Worm (Caenorhabditis elegans) whole organism, mixed stage, embryonic: ENCODE measurements around the gene C28D4.8.

Experiments used
- ces-1 ChIP-seq: fragments of 150-350 bp; optimal IDR thresholded peaks from 2 replicates; lab custom pipeline; 2014; ENCODE audit warnings: missing biosample characterization, missing genetic modification reagents, missing genetic modification characterization
- elt-1 ChIP-seq: sonication (generic microtip); optimal IDR thresholded peaks from 2 replicates; lab custom pipeline; 2017; ENCODE audit warnings: missing genetic modification characterization, mild to moderate bottlenecking, missing compliant biosample characterization, antibody characterized with exemption, moderate library complexity, borderline replicate concordance; ENCODE audit not compliant: insufficient read depth
- elt-3 ChIP-seq: fragments of 150-350 bp; optimal IDR thresholded peaks from 2 replicates; lab custom pipeline; 2014; ENCODE audit warnings: missing biosample characterization, missing genetic modification characterization
- lsy-2 ChIP-seq: fragments of 150-350 bp; optimal IDR thresholded peaks from 2 replicates; lab custom pipeline; 2014; ENCODE audit warnings: missing biosample characterization, missing genetic modification characterization
- nhr-237 ChIP-seq: fragments of 150-350 bp; optimal IDR thresholded peaks from 2 replicates; lab custom pipeline; 2014; ENCODE audit warnings: missing biosample characterization, missing genetic modification characterization
- nhr-28 ChIP-seq: fragments of 150-350 bp; optimal IDR thresholded peaks from 2 replicates; lab custom pipeline; 2014; ENCODE audit warnings: missing biosample characterization, missing genetic modification characterization
- unc-62 ChIP-seq: fragments of 150-350 bp; optimal IDR thresholded peaks from 2 replicates; lab custom pipeline; 2014; ENCODE audit warnings: missing biosample characterization, missing genetic modification reagents, missing genetic modification characterization

- TF ChIP-seq ces-1 = no peak
- TF ChIP-seq nhr-237 (tag; lab: Kevin White, UChicago) = no peak
- no peak for TF ChIP-seq elt-3 (tag; lab: Kevin White, UChicago)
- no peak for TF ChIP-seq lsy-2
- no peak for TF ChIP-seq elt-1 (tag; lab: Kevin White, UChicago)
- TF ChIP-seq unc-62 (GFP tag; lab: Kevin White, UChicago) = no peak
- TF ChIP-seq nhr-28 (tag; lab: Kevin White, UChicago) = no peak
These were observed 23.3 kb downstream of the C28D4.8 start, which contains the start of the genes nhr-138 and C28D4.18 for ce11 chrIV:9724948-9725347.
